Fruit fly (Drosophila melanogaster): ENCODE data around the gene yellow-c.

yellow-c gene

DNA sequence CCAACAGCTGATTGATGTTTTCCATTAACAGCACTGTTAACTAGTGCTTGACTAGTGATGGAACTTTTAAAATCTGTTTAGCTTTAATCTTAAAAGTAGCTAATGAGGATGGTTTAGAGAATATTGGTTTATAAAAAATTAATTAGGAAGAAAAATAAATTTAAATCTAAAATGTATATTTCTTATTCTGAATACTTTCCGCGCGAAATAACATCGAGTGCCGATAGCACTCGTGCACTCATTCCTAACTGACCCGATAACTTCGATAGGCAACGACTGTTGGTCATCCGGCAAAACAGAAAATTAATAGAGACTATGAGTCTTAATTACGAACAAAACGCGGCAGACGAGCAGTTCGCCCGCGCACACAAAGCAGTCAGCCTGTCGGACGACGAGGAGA is 25.5 kb upstream of the yellow-c start, which contains the start of the genes THG and Rnmt (continued):
- TF ChIP-seq kah (GFP tag; optimal IDR thresholded peaks at IDR 0.05) (peak; percentile 7), knrl (GFP tag; IDR thresholded peaks at IDR 0.05; ENCODE audit: partially characterized antibody) (peak; percentile 89), CG13424 (tag; optimal IDR thresholded peaks at IDR 0.05) (peak; percentile 92), fd96Cb (tag; optimal IDR thresholded peaks at IDR 0.05) (peak; percentile 63), CG5180 (GFP tag; optimal IDR thresholded peaks at IDR 0.05) (no peak), CG33213 (GFP tag; optimal IDR thresholded peaks at IDR 0.05) (peak; percentile 44), pfk (GFP tag; optimal IDR thresholded peaks at IDR 0.05) (peak; percentile 6), MESR4 (GFP tag; optimal IDR thresholded peaks at IDR 0.05) (peak; percentile 58), CG4820 (GFP tag; optimal IDR thresholded peaks at IDR 0.05) (peak; percentile 68), tap (tag; optimal IDR thresholded peaks at IDR 0.05) (peak; percentile 65), CG16863 (GFP tag; optimal IDR thresholded peaks at IDR 0.05) (peak; percentile 35), sr (GFP tag; IDR thresholded peaks at IDR 0.05) (peak; percentile 11; the same call in 1 of the 3 replicates), CG11723 (GFP tag; optimal IDR thresholded peaks at IDR 0.05) (peak; percentile 67), maf-S (GFP tag; optimal IDR thresholded peaks at IDR 0.05) (peak; percentile 43), CG7556 (GFP tag; optimal IDR thresholded peaks at IDR 0.05) (peak; percentile 84), CG15514 (GFP tag; optimal IDR thresholded peaks at IDR 0.05) (peak; percentile 56), dimm (GFP tag; IDR thresholded peaks at IDR 0.05) (peak; percentile 42; the same call in 1 of the 2 replicates), D19B (GFP tag; optimal IDR thresholded peaks at IDR 0.05) (peak; percentile 3), zfh2 (GFP tag; optimal IDR thresholded peaks at IDR 0.05) (peak; percentile 65), CG7963 (GFP tag; IDR thresholded peaks at IDR 0.05; ENCODE audit: partially characterized antibody) (peak; percentile 80), Eip74EF (GFP tag; optimal IDR thresholded peaks at IDR 0.05) (peak in 1 of 2 experiments; percentile 1), trh (GFP tag; optimal IDR thresholded peaks at IDR 0.05) (peak; percentile 58), hb (GFP tag; IDR thresholded peaks at IDR 0.05; ENCODE audit: partially characterized antibody) (peak; percentile 79), CG30403 (GFP tag; optimal IDR thresholded peaks at IDR 0.05) (peak; percentile 93), HmgD (GFP tag; optimal IDR thresholded peaks at IDR 0.05) (no peak), cad (GFP tag; optimal IDR thresholded peaks at IDR 0.05) (no peak), HHEX (GFP tag; optimal IDR thresholded peaks at IDR 0.05) (peak; percentile 50), Aef1 (GFP tag; IDR thresholded peaks at IDR 0.05) (peak; percentile 82), CG10209 (GFP tag; optimal IDR thresholded peaks at IDR 0.05) (peak; percentile 70), CG18599 (GFP tag; optimal IDR thresholded peaks at IDR 0.05) (peak; percentile 82), CG6254 (GFP tag; optimal IDR thresholded peaks at IDR 0.05) (peak; percentile 43), Lhr (GFP tag; optimal IDR thresholded peaks at IDR 0.05) (peak; percentile 58), Ptx1 (GFP tag; IDR thresholded peaks at IDR 0.05) (peak; percentile 87), CG34224 (GFP tag; IDR thresholded peaks at IDR 0.05; ENCODE audit: partially characterized antibody) (peak; percentile 84), Blimp-1 (GFP tag; optimal IDR thresholded peaks at IDR 0.05) (peak; percentile 73), CG3995 (GFP tag; optimal IDR thresholded peaks at IDR 0.05) (peak; percentile 50), gce (GFP tag; IDR thresholded peaks at IDR 0.05) (peak; percentile 83; the same call in 2 of the 3 replicates), sd (tag; optimal IDR thresholded peaks at IDR 0.05) (peak; percentile 50), tx (GFP tag; optimal IDR thresholded peaks at IDR 0.05) (peak; percentile 34), CG9876 (GFP tag; optimal IDR thresholded peaks at IDR 0.05) (no peak), ranshi (GFP tag; IDR thresholded peaks at IDR 0.05) (peak; percentile 75; the same call in 1 of the 2 replicates), chm (GFP tag; IDR thresholded peaks at IDR 0.05) (peak; percentile 65; the same call in 1 of the 2 replicates), rib (GFP tag; IDR thresholded peaks at IDR 0.05) (peak; percentile 73), bcd (GFP tag; optimal IDR thresholded peaks at IDR 0.05) (peak; percentile 63), Adf1 (GFP tag; IDR thresholded peaks at IDR 0.05) (peak; percentile 19; the same call in 1 of the 2 replicates), BtbVII (GFP tag; optimal IDR thresholded peaks at IDR 0.05) (peak; percentile 2), tll (GFP tag; optimal IDR thresholded peaks at IDR 0.05) (no peak), Hr78 (GFP tag; optimal IDR thresholded peaks at IDR 0.05) (peak in 1 of 2 experiments; percentile 40)

Data from whole organism, embryonic.